Fruit fly (Drosophila melanogaster) whole organism, pupa: ENCODE results near the gene CG12971.

Source experiments
- CG13204 ChIP-seq: fragments of 200-800 bp; sonication (Bioruptor generic); optimal IDR thresholded peaks from 2 replicates; lab custom pipeline; 2018; ENCODE audit warnings: missing biosample characterization, mild to moderate bottlenecking, missing genetic modification characterization, moderate library complexity
- CG14655 ChIP-seq: fragments of 200-800 bp; sonication (Bioruptor generic); optimal IDR thresholded peaks from 3 replicates; lab custom pipeline; 2017; ENCODE audit warnings: mild to moderate bottlenecking, missing biosample characterization, missing genetic modification reagents, missing genetic modification characterization
- CG32121 ChIP-seq: fragments of 200-800 bp; sonication (Bioruptor generic); IDR thresholded peaks from 2 replicates; pipeline ENCODE4 v1.3.6; 2022; ENCODE audit warnings: missing biosample characterization, missing genetic modification characterization
- CG34367 ChIP-seq: fragments of 200-800 bp; sonication (Bioruptor generic); optimal IDR thresholded peaks from 2 replicates; lab custom pipeline; 2018; ENCODE audit warnings: missing biosample characterization, mild to moderate bottlenecking, missing genetic modification characterization
- CG4496 ChIP-seq: fragments of 200-800 bp; sonication (Bioruptor generic); IDR thresholded peaks from 3 replicates; pipeline ENCODE4 v1.3.6; 2022; ENCODE audit warnings: missing biosample characterization, missing genetic modification characterization
- CG8301 ChIP-seq: fragments of 200-800 bp; sonication (Bioruptor generic); optimal IDR thresholded peaks from 2 replicates; lab custom pipeline; 2018; ENCODE audit warnings: missing biosample characterization, mild to moderate bottlenecking, missing genetic modification characterization
- CG9948 ChIP-seq: fragments of 200-800 bp; sonication (Bioruptor generic); optimal IDR thresholded peaks from 2 replicates; lab custom pipeline; 2018; ENCODE audit warnings: missing biosample characterization, mild to moderate bottlenecking, missing genetic modification characterization, moderate library complexity
- D1 ChIP-seq: fragments of 200-800 bp; sonication (Bioruptor generic); optimal IDR thresholded peaks from 2 replicates; lab custom pipeline; 2018; ENCODE audit warnings: missing biosample characterization, mild to moderate bottlenecking, missing genetic modification characterization, moderate library complexity
- EcR ChIP-seq: fragments of 200-800 bp; sonication (Bioruptor generic); optimal IDR thresholded peaks from 3 replicates; lab custom pipeline; 2019; ENCODE audit warnings: missing biosample characterization, missing genetic modification characterization, mild to moderate bottlenecking, moderate library complexity, missing genetic modification reagents
- Ets98B ChIP-seq: fragments of 200-800 bp; sonication (Bioruptor generic); IDR thresholded peaks from 2 replicates; pipeline ENCODE4 v1.3.6; 2022; ENCODE audit warnings: missing biosample characterization, missing genetic modification characterization
- Pif1A ChIP-seq: fragments of 200-800 bp; sonication (Bioruptor generic); optimal IDR thresholded peaks from 3 replicates; lab custom pipeline; 2016; ENCODE audit warnings: missing biosample characterization, missing genetic modification characterization
- fd96Ca ChIP-seq: fragments of 200-800 bp; sonication (Bioruptor generic); IDR thresholded peaks from 3 replicates; pipeline ENCODE4 v1.3.6; 2022; ENCODE audit warnings: missing biosample characterization, missing genetic modification characterization
- rn ChIP-seq: fragments of 200-800 bp; sonication (Bioruptor generic); IDR thresholded peaks from 2 replicates; pipeline ENCODE4 v1.3.6; 2022; ENCODE audit warnings: missing biosample characterization, missing genetic modification characterization

DNA sequence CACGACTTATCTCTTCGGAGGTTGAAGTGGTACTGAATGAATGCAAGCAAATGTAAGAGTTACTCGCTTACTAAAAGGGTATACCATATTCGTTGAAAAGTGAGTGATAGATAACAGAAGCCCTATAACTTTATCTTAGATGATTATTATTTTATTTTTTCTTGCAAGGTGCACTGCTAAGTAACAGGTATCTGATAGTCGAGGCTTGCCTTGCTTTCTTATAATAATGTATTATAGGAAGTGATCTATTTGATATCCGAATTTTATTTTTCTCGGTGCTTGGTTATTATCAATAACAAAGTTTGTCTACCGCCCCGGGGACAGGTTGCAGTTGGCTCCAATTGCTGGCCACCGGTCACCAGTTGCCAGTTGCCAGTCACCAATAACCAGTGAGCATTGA lies 14.9 kb upstream of the CG12971 start:
- TF ChIP-seq Ets98B (GFP tag; lab: Robert Waterston, UW) (no peak), D1 (tag; lab: Kevin White, UChicago) (no peak), CG34367 (tag; lab: Kevin White, UChicago) (no peak), rn (GFP tag; lab: Robert Waterston, UW) (no peak), CG8301 (tag; lab: Kevin White, UChicago) (no peak), Pif1A (no peak), CG14655 (no peak), CG13204 (GFP tag; lab: Kevin White, UChicago) (no peak), EcR (GFP tag; lab: Kevin White, UChicago) (no peak), fd96Ca (no peak), CG4496 (GFP tag; lab: Robert Waterston, UW) (no peak), CG32121 (GFP tag; lab: Robert Waterston, UW) (no peak), CG9948 (tag; lab: Kevin White, UChicago) (no peak)
